Fruit fly (Drosophila melanogaster) whole organism, prepupa: Measurements from ENCODE around the gene CG9168.
A peak's percentile ranks its signal among the peaks of the same experiment; 100 is the strongest.

Source experiments
- CG11902 ChIP-seq: fragments of 200-800 bp; sonication (Bioruptor generic); optimal IDR thresholded peaks from 3 replicates; lab custom pipeline; 2016; ENCODE audit warnings: missing biosample characterization, missing genetic modification characterization
- CG3919 ChIP-seq: fragments of 200-800 bp; sonication (Bioruptor generic); optimal IDR thresholded peaks from 3 replicates; lab custom pipeline; 2016; ENCODE audit warnings: missing biosample characterization, missing genetic modification characterization
- CG6792 ChIP-seq: fragments of 200-800 bp; sonication (Bioruptor generic); optimal IDR thresholded peaks from 3 replicates; lab custom pipeline; 2016; ENCODE audit warnings: missing biosample characterization, missing genetic modification characterization
- Met ChIP-seq: fragments of 200-800 bp; sonication (Bioruptor generic); optimal IDR thresholded peaks from 3 replicates; lab custom pipeline; 2016; ENCODE audit warnings: missing biosample characterization, missing genetic modification characterization
- OdsH ChIP-seq: fragments of 200-800 bp; sonication (Bioruptor generic); optimal IDR thresholded peaks from 3 replicates; lab custom pipeline; 2016; ENCODE audit warnings: missing biosample characterization, missing genetic modification characterization
- Sox14 ChIP-seq: fragments of 200-800 bp; sonication (Bioruptor generic); optimal IDR thresholded peaks from 3 replicates; lab custom pipeline; 2016; ENCODE audit warnings: missing biosample characterization, missing genetic modification characterization
- achi ChIP-seq: fragments of 200-800 bp; sonication (Bioruptor generic); optimal IDR thresholded peaks from 3 replicates; lab custom pipeline; 2016; ENCODE audit warnings: missing biosample characterization, missing genetic modification characterization
- acj6 ChIP-seq: fragments of 200-800 bp; sonication (Bioruptor generic); optimal IDR thresholded peaks from 3 replicates; lab custom pipeline; 2016; ENCODE audit warnings: missing biosample characterization, missing genetic modification characterization
- spab ChIP-seq: fragments of 200-800 bp; sonication (Bioruptor generic); optimal IDR thresholded peaks from 2 replicates; lab custom pipeline; 2017; ENCODE audit warnings: missing biosample characterization, mild to moderate bottlenecking, missing genetic modification characterization, missing genetic modification reagents

DNA sequence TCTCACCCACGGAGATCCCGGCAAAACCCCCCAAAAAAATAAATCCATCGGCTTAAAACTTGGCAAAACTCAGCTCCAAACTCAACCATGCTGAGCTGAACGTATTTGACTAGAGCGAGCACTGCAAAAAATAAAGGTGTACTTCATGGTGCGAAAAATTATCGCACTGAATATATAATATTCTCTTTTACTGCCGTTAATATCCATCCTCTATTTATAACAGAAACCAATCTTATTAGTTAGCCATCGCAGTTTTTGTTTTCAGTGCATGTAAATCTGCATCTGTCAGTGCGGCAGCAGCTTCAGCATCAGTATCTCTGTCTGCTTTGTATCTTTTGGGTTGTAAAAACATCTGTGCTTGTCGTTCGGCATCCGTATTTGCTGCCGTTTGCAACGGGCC, 39.9 kb upstream of the CG9168 start:
- peak; percentile 66 for TF ChIP-seq OdsH (GFP tag; lab: Kevin White, UChicago)
- TF ChIP-seq Sox14 (GFP tag; lab: Kevin White, UChicago): peak; percentile 34
- peak; percentile 31 for TF ChIP-seq achi (GFP tag; lab: Kevin White, UChicago)
- TF ChIP-seq CG11902 (GFP tag; lab: Kevin White, UChicago): no peak
- no peak for TF ChIP-seq spab (GFP tag; lab: Kevin White, UChicago)
- TF ChIP-seq CG3919 (GFP tag; lab: Kevin White, UChicago): peak; percentile 22
- peak; percentile 20 for TF ChIP-seq Met (GFP tag; lab: Kevin White, UChicago)
- no peak for TF ChIP-seq CG6792 (GFP tag; lab: Kevin White, UChicago)
- TF ChIP-seq acj6 (GFP tag; lab: Kevin White, UChicago): peak; percentile 53
